Fruit fly (Drosophila melanogaster): Measurements from ENCODE around the gene Pomp.
A peak's percentile ranks its signal among the peaks of the same experiment; 100 is the strongest.

Gene Pomp

DNA sequence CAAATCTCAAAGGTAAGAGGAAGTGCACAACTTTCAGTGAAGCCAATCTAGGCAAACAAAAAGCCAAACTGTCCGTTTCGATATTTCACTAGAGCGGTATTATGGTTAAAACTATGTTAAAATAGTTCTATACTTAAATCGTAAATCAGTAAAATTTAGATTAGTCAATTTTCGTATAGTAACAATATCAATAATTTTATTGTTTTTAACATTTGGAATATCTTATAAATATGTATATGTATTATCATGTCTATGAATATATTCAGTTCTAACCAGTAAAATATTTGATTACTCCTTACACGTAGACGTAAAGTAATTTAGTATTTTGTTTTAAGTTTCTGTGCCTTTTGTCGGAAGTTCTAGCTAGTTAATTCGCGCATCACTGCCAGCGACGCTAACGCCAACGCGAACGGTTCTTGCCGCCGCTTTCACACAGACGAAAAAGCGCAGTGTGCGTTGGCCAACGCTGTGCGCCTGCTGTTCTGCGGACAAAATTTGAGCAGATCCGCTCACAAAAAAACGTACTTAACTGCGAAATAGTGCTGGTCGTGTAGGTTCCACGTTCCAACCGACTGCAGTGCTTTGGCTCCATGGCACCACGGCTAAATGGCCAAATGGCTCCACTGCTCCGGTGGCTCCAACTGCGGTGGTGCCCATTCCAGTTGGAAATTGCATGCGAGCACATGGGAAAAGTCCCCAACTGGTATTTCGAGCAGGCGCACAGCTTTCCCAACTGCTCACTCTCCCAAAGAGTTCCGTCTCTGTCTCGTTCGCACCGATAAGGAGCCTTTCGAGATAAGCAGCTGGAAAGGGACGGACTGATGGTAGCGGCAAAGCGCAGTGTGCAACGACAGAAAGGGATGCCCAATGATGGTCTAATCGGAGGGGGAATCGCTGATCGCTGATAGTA, 36.0 kb downstream of the Pomp start (continued):
- no peak for TF ChIP-seq nerfin-1 (tag; optimal IDR thresholded peaks at IDR 0.05)
- TF ChIP-seq Gug (GFP tag; IDR thresholded peaks at IDR 0.05): no peak; the same call in 3 of the 4 replicates
- no peak for TF ChIP-seq CG6683 (GFP tag; optimal IDR thresholded peaks at IDR 0.05)
- TF ChIP-seq CG3281 (GFP tag; optimal IDR thresholded peaks at IDR 0.05): no peak
- TF ChIP-seq CG31224 (GFP tag; IDR thresholded peaks at IDR 0.05): peak; percentile 100
- TF ChIP-seq CG14860 (GFP tag; IDR thresholded peaks at IDR 0.05; ENCODE audit: partially characterized antibody): no peak; the same call in 2 of the 3 replicates
- peak; percentile 57 for TF ChIP-seq CG15479 (GFP tag; optimal IDR thresholded peaks at IDR 0.05)
- TF ChIP-seq CG6689 (GFP tag; IDR thresholded peaks at IDR 0.05): 0 out of 2 replicates have a peak, but pooled peaks have one; percentile 18
- peak; percentile 83 for TF ChIP-seq Med (GFP tag)
- TF ChIP-seq aop (GFP tag; IDR thresholded peaks at IDR 0.05): no peak
- TF ChIP-seq CG4360 (GFP tag; IDR thresholded peaks at IDR 0.05): 0 out of 2 replicates have a peak, but pooled peaks have one; percentile 31
- no peak for TF ChIP-seq CG12744 (GFP tag; optimal IDR thresholded peaks at IDR 0.05)
- peak; percentile 17 for TF ChIP-seq cg (GFP tag; optimal IDR thresholded peaks at IDR 0.05)
- peak; percentile 29; the same call in 1 of the 2 replicates for TF ChIP-seq ssp (GFP tag; IDR thresholded peaks at IDR 0.05)
- TF ChIP-seq kah (GFP tag; optimal IDR thresholded peaks at IDR 0.05): peak; percentile 34
- TF ChIP-seq E2f1 (GFP tag; IDR thresholded peaks at IDR 0.05): 0 out of 2 replicates have a peak, but pooled peaks have one; percentile 14
- peak in 1 of 2 experiments; percentile 90 for TF ChIP-seq insv (GFP tag; optimal IDR thresholded peaks at IDR 0.05)
- TF ChIP-seq Drgx (GFP tag; IDR thresholded peaks at IDR 0.05): peak; percentile 70
- peak; percentile 83 for TF ChIP-seq CG34376 (GFP tag; optimal IDR thresholded peaks at IDR 0.05)
- no peak for TF ChIP-seq CG30020 (tag; optimal IDR thresholded peaks at IDR 0.05)
- no peak for TF ChIP-seq Neu2 (GFP tag; optimal IDR thresholded peaks at IDR 0.05; ENCODE audit: borderline replicate concordance)
- TF ChIP-seq bigmax (GFP tag; optimal IDR thresholded peaks at IDR 0.05): peak; percentile 25
- TF ChIP-seq CG11456 (GFP tag; IDR thresholded peaks at IDR 0.05): no peak
- TF ChIP-seq CG10565 (GFP tag; optimal IDR thresholded peaks at IDR 0.05): no peak
- peak; percentile 16 for TF ChIP-seq Nf-YC (tag; optimal IDR thresholded peaks at IDR 0.05)
- no peak for TF ChIP-seq CG17359 (tag; optimal IDR thresholded peaks at IDR 0.05)
- TF ChIP-seq CG8089 (GFP tag; optimal IDR thresholded peaks at IDR 0.05): peak; percentile 34
- TF ChIP-seq CG17328 (GFP tag; IDR thresholded peaks at IDR 0.05): 0 out of 2 replicates have a peak, but pooled peaks have one; percentile 25
- peak; percentile 29; the same call in 1 of the 3 replicates for TF ChIP-seq zfh1 (GFP tag; IDR thresholded peaks at IDR 0.05)
- no peak for TF ChIP-seq CG15011 (GFP tag; optimal IDR thresholded peaks at IDR 0.05)
- no peak for TF ChIP-seq sima (GFP tag; optimal IDR thresholded peaks at IDR 0.05)
- TF ChIP-seq sens-2 (GFP tag; IDR thresholded peaks at IDR 0.05): no peak
- peak; percentile 9 for TF ChIP-seq pzg (GFP tag; optimal IDR thresholded peaks at IDR 0.05)
- TF ChIP-seq ttk (GFP tag; IDR thresholded peaks at IDR 0.05): 0 out of 2 replicates have a peak, but pooled peaks have one; percentile 5
- peak; percentile 45 for TF ChIP-seq CG31365 (tag; optimal IDR thresholded peaks at IDR 0.05)
- peak; percentile 23; the same call in 1 of the 2 replicates for TF ChIP-seq Oaz (GFP tag; IDR thresholded peaks at IDR 0.05)
- TF ChIP-seq CG9609 (GFP tag; optimal IDR thresholded peaks at IDR 0.05): no peak
- TF ChIP-seq sna (GFP tag; IDR thresholded peaks at IDR 0.05; ENCODE audit: partially characterized antibody): peak; percentile 72
- peak; percentile 64 for TF ChIP-seq Lhr (GFP tag; optimal IDR thresholded peaks at IDR 0.05)
- TF ChIP-seq CG2875 (GFP tag; optimal IDR thresholded peaks at IDR 0.05): no peak
- 0 out of 2 replicates have a peak, but pooled peaks have one; percentile 13 for TF ChIP-seq CG1024 (GFP tag; IDR thresholded peaks at IDR 0.05)
- TF ChIP-seq CG2120 (GFP tag; optimal IDR thresholded peaks at IDR 0.05): peak; percentile 1
- no peak for TF ChIP-seq E2f2 (GFP tag; IDR thresholded peaks at IDR 0.05)
- TF ChIP-seq ftz-f1 (GFP tag; optimal IDR thresholded peaks at IDR 0.05): peak; percentile 66
- TF ChIP-seq bbx (GFP tag; IDR thresholded peaks at IDR 0.05; ENCODE audit: partially characterized antibody): peak; percentile 80
- TF ChIP-seq dmrt99B (tag; optimal IDR thresholded peaks at IDR 0.05): peak; percentile 33
- peak; percentile 99 for TF ChIP-seq GATAe (GFP tag; conservative IDR thresholded peaks at IDR 0.05)
- no peak for TF ChIP-seq btn (GFP tag; optimal IDR thresholded peaks at IDR 0.05)
